Fruit fly (Drosophila melanogaster) whole organism, prepupa: ENCODE measurements around the gene CG15641.
A peak's percentile ranks its signal among the peaks of the same experiment; 100 is the strongest.

ENCODE experiments used
- Blimp-1 ChIP-seq: fragments of 200-800 bp; sonication (Bioruptor generic); optimal IDR thresholded peaks from 3 replicates; lab custom pipeline; 2017; ENCODE audit warnings: missing biosample characterization, missing genetic modification characterization, mild to moderate bottlenecking, moderate library complexity, missing genetic modification reagents
- CG10669 ChIP-seq: fragments of 200-800 bp; sonication (Bioruptor generic); optimal IDR thresholded peaks from 3 replicates; lab custom pipeline; 2018; ENCODE audit warnings: missing biosample characterization, mild to moderate bottlenecking, missing genetic modification characterization, moderate library complexity
- CG11294 ChIP-seq: fragments of 200-800 bp; sonication (Bioruptor generic); IDR thresholded peaks from 2 replicates; pipeline ENCODE4 v1.3.6; 2022; ENCODE audit warnings: missing biosample characterization, missing genetic modification characterization
- CG11762 ChIP-seq: fragments of 200-800 bp; sonication (Bioruptor generic); optimal IDR thresholded peaks from 3 replicates; lab custom pipeline; 2016; ENCODE audit warnings: missing biosample characterization, missing genetic modification characterization; ENCODE audit not compliant: insufficient read depth
- CG11902 ChIP-seq: fragments of 200-800 bp; sonication (Bioruptor generic); optimal IDR thresholded peaks from 3 replicates; lab custom pipeline; 2016; ENCODE audit warnings: missing biosample characterization, missing genetic modification characterization
- CG15336 ChIP-seq: fragments of 200-800 bp; sonication (Bioruptor generic); IDR thresholded peaks from 2 replicates; pipeline ENCODE4 v1.3.6; 2022; ENCODE audit warnings: missing biosample characterization, missing genetic modification characterization
- CG3032 ChIP-seq: fragments of 200-800 bp; optimal IDR thresholded peaks from 2 replicates; lab custom pipeline; 2019; ENCODE audit warnings: missing biosample characterization, mild to moderate bottlenecking, missing genetic modification characterization, moderate library complexity
- CG31627 ChIP-seq: fragments of 200-800 bp; sonication (Bioruptor generic); optimal IDR thresholded peaks from 3 replicates; lab custom pipeline; 2016; ENCODE audit warnings: missing biosample characterization, missing genetic modification characterization
- CG32006 ChIP-seq: fragments of 200-800 bp; sonication (Bioruptor generic); optimal IDR thresholded peaks from 3 replicates; lab custom pipeline; 2017; ENCODE audit warnings: missing biosample characterization, mild to moderate bottlenecking, missing genetic modification characterization
- CG34406 ChIP-seq: fragments of 200-800 bp; sonication (Bioruptor generic); optimal IDR thresholded peaks from 3 replicates; lab custom pipeline; 2016; ENCODE audit warnings: missing biosample characterization, missing genetic modification characterization
- CG4318 ChIP-seq: fragments of 200-800 bp; sonication (Bioruptor generic); optimal IDR thresholded peaks from 3 replicates; lab custom pipeline; 2017; ENCODE audit warnings: missing biosample characterization, mild to moderate bottlenecking, missing genetic modification characterization
- CG6163 ChIP-seq: fragments of 200-800 bp; sonication (Bioruptor generic); IDR thresholded peaks from 3 replicates; pipeline ENCODE4 v1.3.6; 2022; ENCODE audit warnings: missing biosample characterization, missing genetic modification characterization
- CG6276 ChIP-seq: fragments of 200-800 bp; sonication (Bioruptor generic); optimal IDR thresholded peaks from 2 replicates; lab custom pipeline; 2017; ENCODE audit warnings: missing biosample characterization, mild to moderate bottlenecking, missing genetic modification characterization
- CG6792 ChIP-seq: fragments of 200-800 bp; sonication (Bioruptor generic); optimal IDR thresholded peaks from 3 replicates; lab custom pipeline; 2016; ENCODE audit warnings: missing biosample characterization, missing genetic modification characterization
- CG6808 ChIP-seq: fragments of 200-800 bp; sonication (Bioruptor generic); optimal IDR thresholded peaks from 3 replicates; lab custom pipeline; 2017; ENCODE audit warnings: missing biosample characterization, missing genetic modification characterization, mild to moderate bottlenecking, moderate library complexity, missing genetic modification reagents
- CG8119 ChIP-seq: fragments of 200-800 bp; sonication (Bioruptor generic); IDR thresholded peaks from 3 replicates; pipeline ENCODE4 v1.3.6; 2022; ENCODE audit warnings: missing biosample characterization, missing genetic modification characterization
- CG8319 ChIP-seq: fragments of 200-800 bp; sonication (Bioruptor generic); optimal IDR thresholded peaks from 3 replicates; lab custom pipeline; 2016; ENCODE audit warnings: missing biosample characterization, missing genetic modification characterization
- CG9139 ChIP-seq: fragments of 200-800 bp; sonication (Bioruptor generic); optimal IDR thresholded peaks from 3 replicates; lab custom pipeline; 2017; ENCODE audit warnings: missing biosample characterization, mild to moderate bottlenecking, missing genetic modification characterization
- Eip75B ChIP-seq: fragments of 200-800 bp; sonication (Bioruptor generic); optimal IDR thresholded peaks from 3 replicates; lab custom pipeline; 2016; ENCODE audit warnings: missing biosample characterization, missing genetic modification characterization
- Eip78C ChIP-seq: fragments of 200-800 bp; sonication (Bioruptor generic); peaks from one replicate; lab custom pipeline; 2016; ENCODE audit warnings: missing biosample characterization, missing genetic modification characterization
- Ets21C ChIP-seq: fragments of 200-800 bp; sonication (Bioruptor generic); optimal IDR thresholded peaks from 3 replicates; lab custom pipeline; 2016; ENCODE audit warnings: missing biosample characterization, missing genetic modification characterization
- Ets96B ChIP-seq: fragments of 200-800 bp; optimal IDR thresholded peaks from 2 replicates; lab custom pipeline; 2019; ENCODE audit warnings: missing biosample characterization, mild to moderate bottlenecking, missing genetic modification characterization, moderate library complexity
- Hr38 ChIP-seq: sonication (Bioruptor generic); optimal IDR thresholded peaks from 2 replicates; lab custom pipeline; 2016; ENCODE audit warnings: missing biosample characterization, missing genetic modification characterization
- Hr39 ChIP-seq: fragments of 200-800 bp; sonication (Bioruptor generic); optimal IDR thresholded peaks from 2 replicates; lab custom pipeline; 2016; ENCODE audit warnings: missing biosample characterization, missing genetic modification characterization
- Lpt ChIP-seq: fragments of 200-800 bp; sonication (Bioruptor generic); optimal IDR thresholded peaks from 3 replicates; lab custom pipeline; 2016; ENCODE audit warnings: missing biosample characterization, missing genetic modification characterization
- Met ChIP-seq: fragments of 200-800 bp; sonication (Bioruptor generic); optimal IDR thresholded peaks from 3 replicates; lab custom pipeline; 2016; ENCODE audit warnings: missing biosample characterization, missing genetic modification characterization
- Sox102F ChIP-seq: fragments of 200-800 bp; sonication (Bioruptor generic); optimal IDR thresholded peaks from 2 replicates; lab custom pipeline; 2016; ENCODE audit warnings: missing biosample characterization, mild to moderate bottlenecking, missing genetic modification characterization
- Sox14 ChIP-seq: fragments of 200-800 bp; sonication (Bioruptor generic); optimal IDR thresholded peaks from 3 replicates; lab custom pipeline; 2016; ENCODE audit warnings: missing biosample characterization, missing genetic modification characterization
- Sox15 ChIP-seq: fragments of 200-800 bp; sonication (Bioruptor generic); optimal IDR thresholded peaks from 3 replicates; lab custom pipeline; 2016; ENCODE audit warnings: missing biosample characterization, missing genetic modification characterization
- cyc ChIP-seq: fragments of 200-800 bp; sonication (Bioruptor generic); optimal IDR thresholded peaks from 3 replicates; lab custom pipeline; 2016; ENCODE audit warnings: missing biosample characterization, missing genetic modification characterization
- dac ChIP-seq: fragments of 200-800 bp; sonication (Bioruptor generic); optimal IDR thresholded peaks from 2 replicates; lab custom pipeline; 2017; ENCODE audit warnings: missing biosample characterization, mild to moderate bottlenecking, missing genetic modification characterization
- dsx ChIP-seq: fragments of 200-800 bp; optimal IDR thresholded peaks from 3 replicates; lab custom pipeline; 2019; ENCODE audit warnings: missing biosample characterization, mild to moderate bottlenecking, missing genetic modification characterization, moderate library complexity; ENCODE audit not compliant: poor library complexity, severe bottlenecking
- eg ChIP-seq: fragments of 200-800 bp; sonication (Bioruptor generic); IDR thresholded peaks from 3 replicates; pipeline ENCODE4 v1.3.6; 2022; ENCODE audit warnings: missing biosample characterization, missing genetic modification characterization
- esn ChIP-seq: fragments of 200-800 bp; sonication (Bioruptor generic); optimal IDR thresholded peaks from 2 replicates; lab custom pipeline; 2016; ENCODE audit warnings: missing biosample characterization, mild to moderate bottlenecking, missing genetic modification characterization, moderate library complexity
- fd59A ChIP-seq: fragments of 200-800 bp; sonication (Bioruptor generic); optimal IDR thresholded peaks from 2 replicates; lab custom pipeline; 2017; ENCODE audit warnings: missing biosample characterization, mild to moderate bottlenecking, missing genetic modification characterization, missing genetic modification reagents
- fkh ChIP-seq: fragments of 200-800 bp; sonication (Bioruptor generic); optimal IDR thresholded peaks from 3 replicates; lab custom pipeline; 2017; ENCODE audit warnings: missing biosample characterization, mild to moderate bottlenecking, missing genetic modification characterization, moderate library complexity
- lz ChIP-seq: fragments of 200-800 bp; sonication (Bioruptor generic); optimal IDR thresholded peaks from 3 replicates; lab custom pipeline; 2016; ENCODE audit warnings: missing biosample characterization, missing genetic modification characterization
- net ChIP-seq: fragments of 200-800 bp; sonication (Bioruptor generic); optimal IDR thresholded peaks from 3 replicates; lab custom pipeline; 2016; ENCODE audit warnings: missing biosample characterization, missing genetic modification characterization
- salr ChIP-seq, 2 experiments: fragments of 200-800 bp; sonication (Bioruptor generic); optimal IDR thresholded peaks; 3 replicates each; lab custom pipeline; 2016 to 2018; ENCODE audit warnings: missing biosample characterization in 2 of 2, missing genetic modification characterization in 2 of 2, mild to moderate bottlenecking in 1 of 2
- ss ChIP-seq, 2 experiments: fragments of 200-800 bp; sonication (Bioruptor generic); optimal IDR thresholded peaks; 2 replicates in 1 of 2; 3 replicates in 1 of 2; lab custom pipeline; 2017 to 2018; ENCODE audit warnings: mild to moderate bottlenecking in 2 of 2, missing biosample characterization in 2 of 2, missing genetic modification characterization in 2 of 2, moderate library complexity in 1 of 2
- svp ChIP-seq: fragments of 200-800 bp; sonication (Bioruptor generic); peaks from one replicate; lab custom pipeline; 2016; ENCODE audit warnings: missing biosample characterization, missing genetic modification characterization
- topi ChIP-seq: fragments of 200-800 bp; sonication (Bioruptor generic); optimal IDR thresholded peaks from 3 replicates; lab custom pipeline; 2016; ENCODE audit warnings: missing biosample characterization, missing genetic modification characterization
- vri ChIP-seq: fragments of 200-800 bp; sonication (Bioruptor generic); optimal IDR thresholded peaks from 3 replicates; lab custom pipeline; 2016; ENCODE audit warnings: missing biosample characterization, mild to moderate bottlenecking, missing genetic modification characterization

CG15641 gene

DNA sequence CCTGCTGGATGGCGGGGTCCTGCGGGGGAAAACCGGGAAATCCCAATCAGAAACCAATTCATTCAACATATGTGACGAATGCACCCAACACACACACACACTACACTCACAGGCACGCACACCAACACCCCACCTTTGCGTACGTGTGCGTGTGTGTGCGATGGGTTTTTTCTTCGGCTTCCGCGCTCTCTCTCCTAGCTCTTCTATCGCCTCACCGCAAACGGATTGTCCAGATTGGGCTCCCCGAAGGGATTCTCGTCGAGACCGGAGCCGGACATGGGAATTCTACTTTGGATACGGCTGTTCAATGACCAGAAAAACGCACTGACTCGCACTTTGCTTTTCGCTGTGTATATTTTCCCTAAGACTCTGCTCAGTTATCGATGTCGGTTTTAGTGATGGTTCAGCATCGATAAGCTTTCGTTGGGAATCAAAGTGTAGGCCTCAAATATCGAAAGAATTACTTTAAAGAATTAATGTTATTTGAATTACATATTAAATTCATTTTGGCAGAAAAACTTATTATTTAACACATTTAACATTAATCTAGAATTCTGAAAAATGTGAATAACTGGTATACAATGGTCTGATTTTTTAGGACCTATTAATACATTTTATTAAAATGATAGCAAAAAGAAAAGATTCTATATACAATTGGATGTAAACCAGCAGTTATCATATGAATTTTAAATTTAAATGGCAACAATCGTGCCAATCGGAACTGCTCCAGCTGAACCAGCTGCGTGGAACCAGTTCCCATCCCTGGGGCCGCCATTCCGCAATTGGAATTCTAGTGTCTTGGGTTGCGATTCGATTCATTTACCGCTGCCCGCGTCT is 18.0 kb upstream of the CG15641 start, which contains the start of the genes Scamp and Ahcy (continued):
- TF ChIP-seq CG3032 (tag; lab: Kevin White, UChicago): no peak
- peak; percentile 54 for TF ChIP-seq Eip78C
- no peak for TF ChIP-seq CG9139 (GFP tag; lab: Kevin White, UChicago)
- TF ChIP-seq fd59A (GFP tag; lab: Kevin White, UChicago): no peak
- TF ChIP-seq CG6276: no peak
- TF ChIP-seq vri (GFP tag; lab: Kevin White, UChicago): no peak
- peak; percentile 45 for TF ChIP-seq Met (GFP tag; lab: Kevin White, UChicago)
- no peak for TF ChIP-seq ss (GFP tag; optimal IDR thresholded peaks at IDR 0.05; lab: Kevin White, UChicago)
- TF ChIP-seq Hr38 (GFP tag; lab: Kevin White, UChicago): no peak
- peak; percentile 28 for TF ChIP-seq lz
- TF ChIP-seq Ets96B (tag; lab: Kevin White, UChicago): no peak
- TF ChIP-seq eg: no peak
- TF ChIP-seq CG11294: no peak
- no peak for TF ChIP-seq CG8319 (GFP tag; lab: Kevin White, UChicago)
- TF ChIP-seq Lpt (GFP tag; lab: Kevin White, UChicago): no peak
- TF ChIP-seq dac (GFP tag; lab: Kevin White, UChicago): no peak
- no peak for TF ChIP-seq Sox14 (GFP tag; lab: Kevin White, UChicago)
- TF ChIP-seq CG11902 (GFP tag; lab: Kevin White, UChicago): no peak
- no peak for TF ChIP-seq topi (GFP tag; lab: Kevin White, UChicago)
- no peak for TF ChIP-seq fkh (GFP tag; lab: Kevin White, UChicago)
- no peak for TF ChIP-seq CG4318 (GFP tag; lab: Kevin White, UChicago)
- TF ChIP-seq net (GFP tag; lab: Kevin White, UChicago): no peak

DNA sequence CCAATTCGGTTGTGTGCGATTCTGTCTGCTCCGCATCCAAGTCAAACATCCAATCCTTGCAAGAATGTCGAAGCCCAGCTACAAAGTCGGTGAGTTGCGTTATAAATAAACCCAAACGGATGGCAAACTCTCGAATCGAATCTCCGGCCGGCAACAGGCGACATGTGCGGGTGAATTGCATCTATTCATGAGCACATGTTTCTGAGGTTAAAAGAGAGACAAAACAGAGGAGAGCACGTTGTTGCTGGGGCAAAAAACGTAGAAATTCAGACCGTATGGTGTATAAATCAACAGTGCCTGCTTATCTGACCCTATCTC is 17.4 kb upstream of the CG15641 start:
- TF ChIP-seq dsx (GFP tag; lab: Kevin White, UChicago): peak; percentile 54
- TF ChIP-seq CG8319 (GFP tag; lab: Kevin White, UChicago): no peak

DNA sequence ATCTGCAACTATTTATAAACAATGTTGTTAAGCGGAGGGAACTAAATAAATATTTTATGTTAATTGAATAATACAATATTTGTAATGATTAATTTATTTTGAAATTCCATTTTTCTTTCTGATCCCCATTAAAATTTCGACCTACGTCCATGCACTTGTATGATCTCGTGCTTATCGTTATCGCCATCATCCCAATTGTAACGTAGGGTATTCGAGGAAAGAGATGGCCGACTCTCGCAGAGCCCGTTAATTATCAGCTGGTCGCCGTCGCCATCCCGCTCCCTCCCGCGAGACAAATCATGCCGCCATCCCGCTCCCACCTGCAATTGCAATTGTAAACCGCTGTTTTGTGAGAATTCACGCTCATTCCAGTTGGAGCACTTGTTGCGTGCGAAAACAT is 14.6 kb upstream of the CG15641 start, which contains the start of gene CG11655:
Gene CG11655, plus strand, starts transcription at position 351 of the 400 bp plus-strand sequence.
- no peak for TF ChIP-seq svp (GFP tag; lab: Kevin White, UChicago)
- TF ChIP-seq Blimp-1 (GFP tag; lab: Kevin White, UChicago): no peak
- TF ChIP-seq CG8319 (GFP tag; lab: Kevin White, UChicago): peak; percentile 37
- TF ChIP-seq CG11762 (GFP tag; lab: Kevin White, UChicago): no peak
- peak; percentile 55 for TF ChIP-seq CG32006 (GFP tag; lab: Kevin White, UChicago)
- peak; percentile 61 for TF ChIP-seq esn (GFP tag; lab: Kevin White, UChicago)
- no peak for TF ChIP-seq vri (GFP tag; lab: Kevin White, UChicago)
- TF ChIP-seq CG4318 (GFP tag; lab: Kevin White, UChicago): no peak
- TF ChIP-seq Hr39 (GFP tag; lab: Kevin White, UChicago): peak; percentile 49
- TF ChIP-seq CG31627 (GFP tag; lab: Kevin White, UChicago): peak; percentile 45
- TF ChIP-seq eg: peak; percentile 59; the same call in 2 of the 3 replicates
- peak; percentile 12 for TF ChIP-seq Lpt (GFP tag; lab: Kevin White, UChicago)
- TF ChIP-seq Eip75B (GFP tag; lab: Kevin White, UChicago): peak; percentile 47
- TF ChIP-seq cyc: peak; percentile 55
- no peak for TF ChIP-seq CG6808 (GFP tag; lab: Kevin White, UChicago)
- TF ChIP-seq Sox102F (GFP tag; lab: Kevin White, UChicago): no peak
- no peak for TF ChIP-seq dac (GFP tag; lab: Kevin White, UChicago)
- TF ChIP-seq fkh (GFP tag; lab: Kevin White, UChicago): no peak
- peak; percentile 63 for TF ChIP-seq dsx (GFP tag; lab: Kevin White, UChicago)
- TF ChIP-seq salr (GFP tag; optimal IDR thresholded peaks at IDR 0.05; lab: Kevin White, UChicago): no peak
- peak; percentile 79 for TF ChIP-seq Eip78C
- 0 out of 3 replicates have a peak, but pooled peaks have one; percentile 20 for TF ChIP-seq CG8119 (GFP tag; lab: Robert Waterston, UW)
- peak; percentile 42 for TF ChIP-seq CG15336 (GFP tag; lab: Robert Waterston, UW)
- peak; percentile 38 for TF ChIP-seq CG34406 (GFP tag; lab: Kevin White, UChicago)
- TF ChIP-seq CG6276: no peak
- peak; percentile 34 for TF ChIP-seq Sox15 (GFP tag; lab: Kevin White, UChicago)
- TF ChIP-seq ss (GFP tag; optimal IDR thresholded peaks at IDR 0.05; lab: Kevin White, UChicago): no peak
- no peak for TF ChIP-seq CG10669 (GFP tag; lab: Kevin White, UChicago)
- no peak for TF ChIP-seq CG9139 (GFP tag; lab: Kevin White, UChicago)
- TF ChIP-seq Ets21C (GFP tag; lab: Kevin White, UChicago): no peak
- TF ChIP-seq CG3032 (tag; lab: Kevin White, UChicago): peak; percentile 31
- peak; percentile 38 for TF ChIP-seq CG6792
- peak; percentile 34 for TF ChIP-seq fd59A (GFP tag; lab: Kevin White, UChicago)
- peak; percentile 21; the same call in 1 of the 3 replicates for TF ChIP-seq CG6163 (GFP tag; lab: Robert Waterston, UW)
- TF ChIP-seq CG11902 (GFP tag; lab: Kevin White, UChicago): peak; percentile 31
- peak; percentile 52 for TF ChIP-seq net (GFP tag; lab: Kevin White, UChicago)
